Worm (Caenorhabditis elegans) whole organism, mixed stage, embryonic: ENCODE measurements around the gene phat-5.

Experiments used
- M03D4.4 ChIP-seq: sonication (generic microtip); optimal IDR thresholded peaks from 2 replicates; lab custom pipeline; 2017; ENCODE audit warnings: mild to moderate bottlenecking, missing genetic modification characterization, missing compliant biosample characterization
- bed-3 ChIP-seq: fragments of 200-800 bp; sonication (Bioruptor generic); optimal IDR thresholded peaks from 3 replicates; lab custom pipeline; 2018; ENCODE audit warnings: mild to moderate bottlenecking, missing genetic modification characterization, moderate library complexity, missing compliant biosample characterization
- blmp-1 ChIP-seq: fragments of 150-350 bp; optimal IDR thresholded peaks from 2 replicates; lab custom pipeline; 2014; ENCODE audit warnings: missing biosample characterization, missing genetic modification characterization
- ceh-39 ChIP-seq: fragments of 150-350 bp; optimal IDR thresholded peaks from 2 replicates; lab custom pipeline; 2014; ENCODE audit warnings: missing biosample characterization, missing genetic modification characterization
- ceh-83 ChIP-seq: fragments of 200-800 bp; sonication (Bioruptor generic); optimal IDR thresholded peaks from 2 replicates; lab custom pipeline; 2018; ENCODE audit warnings: mild to moderate bottlenecking, missing genetic modification characterization, missing compliant biosample characterization
- ces-1 ChIP-seq: fragments of 150-350 bp; optimal IDR thresholded peaks from 2 replicates; lab custom pipeline; 2014; ENCODE audit warnings: missing biosample characterization, missing genetic modification reagents, missing genetic modification characterization
- cnd-1 ChIP-seq: fragments of 200-800 bp; sonication (Bioruptor generic); optimal IDR thresholded peaks from 2 replicates; lab custom pipeline; 2018; ENCODE audit warnings: mild to moderate bottlenecking, missing genetic modification characterization, missing compliant biosample characterization
- elt-1 ChIP-seq: sonication (generic microtip); optimal IDR thresholded peaks from 2 replicates; lab custom pipeline; 2017; ENCODE audit warnings: missing genetic modification characterization, mild to moderate bottlenecking, missing compliant biosample characterization, antibody characterized with exemption, moderate library complexity, borderline replicate concordance; ENCODE audit not compliant: insufficient read depth
- elt-3 ChIP-seq: fragments of 150-350 bp; optimal IDR thresholded peaks from 2 replicates; lab custom pipeline; 2014; ENCODE audit warnings: missing biosample characterization, missing genetic modification characterization
- flh-1 ChIP-seq: fragments of 200-800 bp; sonication (Bioruptor generic); optimal IDR thresholded peaks from 2 replicates; lab custom pipeline; 2018; ENCODE audit warnings: mild to moderate bottlenecking, missing genetic modification characterization, moderate library complexity, missing compliant biosample characterization
- ham-2 ChIP-seq: fragments of 200-800 bp; sonication (Bioruptor generic); optimal IDR thresholded peaks from 2 replicates; lab custom pipeline; 2018; ENCODE audit warnings: mild to moderate bottlenecking, missing genetic modification characterization, missing compliant biosample characterization
- hlh-1 ChIP-seq: fragments of 150-350 bp; optimal IDR thresholded peaks from 2 replicates; lab custom pipeline; 2014; ENCODE audit warnings: missing biosample characterization, missing genetic modification reagents, missing genetic modification characterization
- lin-13 ChIP-seq: fragments of 150-350 bp; optimal IDR thresholded peaks from 2 replicates; lab custom pipeline; 2014; ENCODE audit warnings: missing biosample characterization, missing genetic modification characterization
- lin-32 ChIP-seq: fragments of 200-800 bp; sonication (Bioruptor generic); optimal IDR thresholded peaks from 2 replicates; lab custom pipeline; 2018; ENCODE audit warnings: mild to moderate bottlenecking, missing genetic modification characterization, missing compliant biosample characterization
- lsy-2 ChIP-seq: fragments of 150-350 bp; optimal IDR thresholded peaks from 2 replicates; lab custom pipeline; 2014; ENCODE audit warnings: missing biosample characterization, missing genetic modification characterization
- mab-5 ChIP-seq: fragments of 150-350 bp; optimal IDR thresholded peaks from 2 replicates; lab custom pipeline; 2014; ENCODE audit warnings: missing biosample characterization, missing genetic modification characterization
- mls-2 ChIP-seq: sonication (generic microtip); optimal IDR thresholded peaks from 2 replicates; lab custom pipeline; 2016; ENCODE audit warnings: mild to moderate bottlenecking, missing genetic modification characterization, moderate library complexity, missing compliant biosample characterization
- nhr-12 ChIP-seq: fragments of 150-350 bp; optimal IDR thresholded peaks from 2 replicates; lab custom pipeline; 2014; ENCODE audit warnings: missing biosample characterization, missing genetic modification characterization
- nhr-2 ChIP-seq: fragments of 150-350 bp; optimal IDR thresholded peaks from 2 replicates; lab custom pipeline; 2014; ENCODE audit warnings: missing biosample characterization, missing genetic modification characterization
- nhr-237 ChIP-seq: fragments of 150-350 bp; optimal IDR thresholded peaks from 2 replicates; lab custom pipeline; 2014; ENCODE audit warnings: missing biosample characterization, missing genetic modification characterization
- nhr-28 ChIP-seq: fragments of 150-350 bp; optimal IDR thresholded peaks from 2 replicates; lab custom pipeline; 2014; ENCODE audit warnings: missing biosample characterization, missing genetic modification characterization
- nhr-76 ChIP-seq: sonication (generic microtip); optimal IDR thresholded peaks from 2 replicates; lab custom pipeline; 2017; ENCODE audit warnings: missing biosample characterization, missing genetic modification characterization
- pha-4 ChIP-seq: fragments of 150-350 bp; optimal IDR thresholded peaks from 2 replicates; lab custom pipeline; 2018; ENCODE audit warnings: missing biosample characterization, missing genetic modification reagents, missing genetic modification characterization
- sem-2 ChIP-seq: fragments of 200-800 bp; sonication (Bioruptor generic); optimal IDR thresholded peaks from 2 replicates; lab custom pipeline; 2018; ENCODE audit warnings: mild to moderate bottlenecking, missing genetic modification characterization, missing compliant biosample characterization
- snpc-4 ChIP-seq: fragments of 150-350 bp; optimal IDR thresholded peaks from 2 replicates; lab custom pipeline; 2014; ENCODE audit warnings: missing biosample characterization, missing genetic modification characterization
- tbx-8 ChIP-seq: fragments of 200-800 bp; sonication (Bioruptor generic); optimal IDR thresholded peaks from 2 replicates; lab custom pipeline; 2018; ENCODE audit warnings: mild to moderate bottlenecking, missing genetic modification characterization, moderate library complexity, missing compliant biosample characterization
- unc-120 ChIP-seq: sonication (generic microtip); optimal IDR thresholded peaks from 2 replicates; lab custom pipeline; 2017; ENCODE audit warnings: missing genetic modification characterization, missing compliant biosample characterization; ENCODE audit not compliant: poor library complexity, severe bottlenecking
- unc-39 ChIP-seq: fragments of 150-350 bp; optimal IDR thresholded peaks from 2 replicates; lab custom pipeline; 2014; ENCODE audit warnings: missing biosample characterization, missing genetic modification characterization
- unc-62 ChIP-seq: fragments of 150-350 bp; optimal IDR thresholded peaks from 2 replicates; lab custom pipeline; 2014; ENCODE audit warnings: missing biosample characterization, missing genetic modification reagents, missing genetic modification characterization

phat-5 gene

ce11 chrV:4138688-4139087 lies 16.4 kb upstream of the phat-5 start, which contains the start of gene lgc-29:
lgc-29 (plus strand) TSS chrV:4138988.
- TF ChIP-seq nhr-28 (tag; lab: Kevin White, UChicago) (no peak), nhr-12 (tag; lab: Kevin White, UChicago) (no peak), lin-32 (no peak), nhr-237 (tag; lab: Kevin White, UChicago) (no peak), mls-2 (tag; lab: Kevin White, UChicago) (no peak), lin-13 (tag; lab: Kevin White, UChicago) (no peak), snpc-4 (tag; lab: Kevin White, UChicago) (no peak)
- TF ChIP-seq, all 35 proteins: peak for 0

- TF ChIP-seq nhr-237 (tag; lab: Kevin White, UChicago) (no peak), pha-4 (tag; lab: Kevin White, UChicago) (no peak)
These were observed 12.4 kb upstream of the phat-5 start, which contains the start of gene lgc-1 for ce11 chrV:4134728-4135127. lgc-1 (plus strand) TSS chrV:4135028.

ce11 chrV:4131471-4131939 lies 9.2 kb upstream of the phat-5 start, which contains the start of gene nhr-57:
nhr-57 (plus strand) TSS chrV:4131889.
- TF ChIP-seq nhr-76 (tag; lab: Kevin White, UChicago) (no peak), nhr-237 (tag; lab: Kevin White, UChicago) (peak; percentile 31), unc-62 (GFP tag; lab: Kevin White, UChicago) (peak; percentile 41), nhr-28 (tag; lab: Kevin White, UChicago) (no peak), elt-3 (tag; lab: Kevin White, UChicago) (peak; percentile 87), cnd-1 (tag; lab: Kevin White, UChicago) (no peak), lsy-2 (tag; lab: Kevin White, UChicago) (no peak), nhr-2 (tag; lab: Kevin White, UChicago) (no peak), sem-2 (no peak)

- TF ChIP-seq elt-1 (no peak), M03D4.4 (no peak), bed-3 (no peak), ceh-83 (no peak), mab-5 (tag; lab: Kevin White, UChicago) (no peak), ces-1 (GFP tag; lab: Kevin White, UChicago) (no peak), elt-3 (tag; lab: Kevin White, UChicago) (no peak), mls-2 (tag; lab: Kevin White, UChicago) (no peak), hlh-1 (tag; lab: Kevin White, UChicago) (no peak), nhr-2 (tag; lab: Kevin White, UChicago) (no peak), nhr-28 (tag; lab: Kevin White, UChicago) (no peak), lin-13 (tag; lab: Kevin White, UChicago) (no peak), unc-39 (tag; lab: Kevin White, UChicago) (no peak), ceh-39 (tag; lab: Kevin White, UChicago) (no peak), tbx-8 (GFP tag; lab: Kevin White, UChicago) (no peak), flh-1 (no peak), nhr-237 (tag; lab: Kevin White, UChicago) (no peak)
These were observed 7.3 kb upstream of the phat-5 start, which contains the start of gene phat-4 for ce11 chrV:4129604-4130003. phat-4 (plus strand) TSS chrV:4129904.

ce11 chrV:4127435-4127834 lies 5.1 kb upstream of the phat-5 start, which contains the start of gene T05B4.13:
T05B4.13 (minus strand) TSS chrV:4127535.
- TF ChIP-seq blmp-1 (tag; lab: Kevin White, UChicago) = no peak
- TF ChIP-seq tbx-8 (GFP tag; lab: Kevin White, UChicago) = no peak
- no peak for TF ChIP-seq elt-1
- TF ChIP-seq lin-13 (tag; lab: Kevin White, UChicago) = no peak
- no peak for TF ChIP-seq nhr-2 (tag; lab: Kevin White, UChicago)

- no peak for TF ChIP-seq nhr-28 (tag; lab: Kevin White, UChicago)
- TF ChIP-seq ham-2 = no peak
- TF ChIP-seq unc-120 (tag; lab: Kevin White, UChicago) = no peak
- TF ChIP-seq unc-39 (tag; lab: Kevin White, UChicago) = no peak
- TF ChIP-seq mls-2 (tag; lab: Kevin White, UChicago) = no peak
- TF ChIP-seq flh-1 = no peak
- no peak for TF ChIP-seq pha-4 (tag; lab: Kevin White, UChicago)
- no peak for TF ChIP-seq elt-1
- TF ChIP-seq elt-3 (tag; lab: Kevin White, UChicago) = no peak
- TF ChIP-seq ceh-83 = no peak
These were observed 3.3 kb upstream of the phat-5 start, which contains the start of gene T05B4.12 for ce11 chrV:4125552-4126084. T05B4.12 (minus strand) TSS chrV:4126034.
